Worm (Caenorhabditis elegans) whole organism, L4 larva: ENCODE measurements around the gene mogs-1.

Source experiments
- D1046.2 ChIP-seq: fragments of 200-800 bp; sonication (Bioruptor generic); IDR thresholded peaks from 2 replicates; pipeline ENCODE4 v1.3.6; 2022; ENCODE audit warnings: missing genetic modification characterization, missing compliant biosample characterization
- F10B5.3 ChIP-seq: sonication (generic microtip); optimal IDR thresholded peaks from 2 replicates; lab custom pipeline; 2016; ENCODE audit warnings: mild to moderate bottlenecking, missing genetic modification characterization, missing compliant biosample characterization
- F49E8.2 ChIP-seq: sonication (generic microtip); optimal IDR thresholded peaks from 2 replicates; lab custom pipeline; 2016; ENCODE audit warnings: missing compliant biosample characterization, mild to moderate bottlenecking, missing genetic modification characterization, borderline replicate concordance
- T26A8.4 ChIP-seq: fragments of 200-800 bp; sonication (Bioruptor generic); IDR thresholded peaks from 2 replicates; pipeline ENCODE4 v1.3.6; 2022; ENCODE audit warnings: missing genetic modification characterization, missing compliant biosample characterization
- Y48G9A.11 ChIP-seq: fragments of 200-800 bp; sonication (Bioruptor generic); IDR thresholded peaks from 2 replicates; pipeline ENCODE4 v1.3.6; 2022; ENCODE audit warnings: missing genetic modification reagents, missing genetic modification characterization, missing compliant biosample characterization
- ZK546.5 ChIP-seq, 2 experiments: sonication (generic microtip); optimal IDR thresholded peaks; 2 replicates each; lab custom pipeline; 2017; ENCODE audit warnings: missing biosample characterization in 2 of 2, missing genetic modification characterization in 2 of 2
- aha-1 ChIP-seq: fragments of 150-350 bp; peaks from one replicate; lab custom pipeline; 2014; ENCODE audit warnings: missing biosample characterization, missing genetic modification characterization
- ama-1 ChIP-seq: fragments of 150-350 bp; optimal IDR thresholded peaks from 2 replicates; lab custom pipeline; 2014; ENCODE audit warnings: inconsistent platforms, mixed read lengths
- ceh-20 ChIP-seq: fragments of 200-800 bp; sonication (Bioruptor generic); IDR thresholded peaks from 2 replicates; pipeline ENCODE4 v1.3.6; 2022; ENCODE audit warnings: missing genetic modification reagents, missing genetic modification characterization, missing compliant biosample characterization
- ceh-28 ChIP-seq: fragments of 150-350 bp; optimal IDR thresholded peaks from 2 replicates; lab custom pipeline; 2014; ENCODE audit warnings: missing biosample characterization, missing genetic modification reagents, missing genetic modification characterization
- ceh-32 ChIP-seq: sonication (generic microtip); optimal IDR thresholded peaks from 2 replicates; lab custom pipeline; 2016; ENCODE audit warnings: mild to moderate bottlenecking, missing genetic modification characterization, missing compliant biosample characterization; ENCODE audit not compliant: poor library complexity
- ceh-62 ChIP-seq: sonication (generic microtip); optimal IDR thresholded peaks from 2 replicates; lab custom pipeline; 2017; ENCODE audit warnings: missing biosample characterization, missing genetic modification characterization
- ces-1 ChIP-seq: fragments of 150-350 bp; sonication (generic microtip); optimal IDR thresholded peaks from 4 replicates; lab custom pipeline; 2014; ENCODE audit warnings: missing biosample characterization, missing genetic modification reagents, missing genetic modification characterization
- ctbp-1 ChIP-seq: fragments of 200-800 bp; sonication (Bioruptor generic); IDR thresholded peaks from 2 replicates; pipeline ENCODE4 v1.3.6; 2022; ENCODE audit warnings: missing genetic modification reagents, missing genetic modification characterization, missing compliant biosample characterization
- daf-12 ChIP-seq: fragments of 150-350 bp; optimal IDR thresholded peaks from 2 replicates; lab custom pipeline; 2014; ENCODE audit warnings: missing biosample characterization, missing genetic modification reagents, missing genetic modification characterization
- daf-19 ChIP-seq: fragments of 200-800 bp; sonication (Bioruptor generic); conservative IDR thresholded peaks from 2 replicates; pipeline ENCODE4 v1.3.6; 2022; ENCODE audit warnings: missing genetic modification characterization, missing compliant biosample characterization
- daf-8 ChIP-seq: fragments of 200-800 bp; sonication (Bioruptor generic); IDR thresholded peaks from 2 replicates; pipeline ENCODE4 v1.3.6; 2022; ENCODE audit warnings: missing genetic modification characterization, missing compliant biosample characterization
- dmd-9 ChIP-seq: fragments of 200-800 bp; sonication (Bioruptor generic); IDR thresholded peaks from 2 replicates; pipeline ENCODE4 v1.3.6; 2022; ENCODE audit warnings: missing genetic modification reagents, missing genetic modification characterization, missing compliant biosample characterization
- dve-1 ChIP-seq: sonication (generic microtip); optimal IDR thresholded peaks from 2 replicates; lab custom pipeline; 2017; ENCODE audit warnings: antibody characterized with exemption, mild to moderate bottlenecking, missing genetic modification characterization, missing compliant biosample characterization; ENCODE audit not compliant: insufficient read depth
- egl-43 ChIP-seq: fragments of 200-800 bp; sonication (Bioruptor generic); IDR thresholded peaks from 2 replicates; pipeline ENCODE4 v1.3.6; 2022; ENCODE audit warnings: missing genetic modification reagents, missing genetic modification characterization, missing compliant biosample characterization
- fkh-10 ChIP-seq: fragments of 150-350 bp; optimal IDR thresholded peaks from 2 replicates; lab custom pipeline; 2014; ENCODE audit warnings: missing biosample characterization, missing genetic modification reagents, missing genetic modification characterization
- hif-1 ChIP-seq, 2 experiments: sonication (generic microtip); optimal IDR thresholded peaks; 2 replicates each; lab custom pipeline; 2016 to 2017; ENCODE audit warnings: missing compliant biosample characterization in 2 of 2, missing genetic modification characterization in 2 of 2, missing genetic modification reagents in 2 of 2, missing genotype in 2 of 2, mild to moderate bottlenecking in 1 of 2
- hlh-11 ChIP-seq: fragments of 200-800 bp; sonication (Bioruptor generic); optimal IDR thresholded peaks from 2 replicates; lab custom pipeline; 2018; ENCODE audit warnings: mild to moderate bottlenecking, missing genetic modification characterization, missing compliant biosample characterization
- hlh-30 ChIP-seq: sonication (generic microtip); optimal IDR thresholded peaks from 2 replicates; lab custom pipeline; 2017; ENCODE audit warnings: antibody characterized with exemption, mild to moderate bottlenecking, missing genetic modification characterization, missing compliant biosample characterization; ENCODE audit not compliant: insufficient read depth
- hmg-1.1 ChIP-seq: fragments of 200-800 bp; sonication (Bioruptor generic); IDR thresholded peaks from 2 replicates; pipeline ENCODE4 v1.3.6; 2022; ENCODE audit warnings: missing genetic modification reagents, missing genetic modification characterization, missing compliant biosample characterization
- lin-1 ChIP-seq: fragments of 200-800 bp; sonication (Bioruptor generic); IDR thresholded peaks from 2 replicates; pipeline ENCODE4 v1.3.6; 2022; ENCODE audit warnings: missing genetic modification reagents, missing genetic modification characterization, missing compliant biosample characterization
- lin-15B ChIP-seq: fragments of 150-350 bp; sonication (generic microtip); optimal IDR thresholded peaks from 3 replicates; lab custom pipeline; 2014; ENCODE audit warnings: missing biosample characterization, missing genetic modification characterization
- lin-38 ChIP-seq: fragments of 200-800 bp; sonication (Bioruptor generic); IDR thresholded peaks from 2 replicates; pipeline ENCODE4 v1.3.6; 2022; ENCODE audit warnings: missing genetic modification reagents, missing genetic modification characterization, missing compliant biosample characterization
- mdl-1 ChIP-seq, 2 experiments: fragments of 150-350 bp in 1 of 2; sonication (generic microtip) in 1 of 2; optimal IDR thresholded peaks; 2 replicates each; lab custom pipeline; 2014 to 2017; ENCODE audit warnings: missing biosample characterization in 2 of 2, missing genetic modification characterization in 2 of 2
- mdt-29 ChIP-seq: fragments of 200-800 bp; sonication (Bioruptor generic); IDR thresholded peaks from 2 replicates; pipeline ENCODE4 v1.3.6; 2022; ENCODE audit warnings: missing genetic modification reagents, missing genetic modification characterization, missing compliant biosample characterization
- mep-1 ChIP-seq: fragments of 150-350 bp; sonication (generic microtip); optimal IDR thresholded peaks from 3 replicates; lab custom pipeline; 2014; ENCODE audit warnings: missing biosample characterization, missing genetic modification characterization
- mes-2 ChIP-seq: sonication (generic microtip); optimal IDR thresholded peaks from 2 replicates; lab custom pipeline; 2016; ENCODE audit warnings: missing genotype, mild to moderate bottlenecking, missing genetic modification characterization, missing compliant biosample characterization; ENCODE audit not compliant: poor library complexity, severe bottlenecking
- mxl-2 ChIP-seq: fragments of 200-800 bp; sonication (Bioruptor generic); conservative IDR thresholded peaks from 2 replicates; pipeline ENCODE4 v1.3.6; 2022; ENCODE audit warnings: missing genetic modification reagents, missing genetic modification characterization, missing compliant biosample characterization
- mxl-3 ChIP-seq: fragments of 200-800 bp; sonication (Bioruptor generic); optimal IDR thresholded peaks from 2 replicates; lab custom pipeline; 2018; ENCODE audit warnings: mild to moderate bottlenecking, missing genetic modification characterization, missing compliant biosample characterization
- nhr-10 ChIP-seq: fragments of 150-350 bp; optimal IDR thresholded peaks from 2 replicates; lab custom pipeline; 2014; ENCODE audit warnings: missing biosample characterization, missing genetic modification characterization
- nhr-111 ChIP-seq: fragments of 200-800 bp; sonication (Bioruptor generic); optimal IDR thresholded peaks from 2 replicates; lab custom pipeline; 2018; ENCODE audit warnings: mild to moderate bottlenecking, missing genetic modification characterization, missing compliant biosample characterization
- nhr-25 ChIP-seq: sonication (generic microtip); optimal IDR thresholded peaks from 2 replicates; lab custom pipeline; 2017; ENCODE audit warnings: missing genetic modification characterization, mild to moderate bottlenecking, missing compliant biosample characterization, antibody characterized with exemption, moderate library complexity, borderline replicate concordance; ENCODE audit not compliant: insufficient read depth
- nhr-28 ChIP-seq: fragments of 150-350 bp; optimal IDR thresholded peaks from 2 replicates; lab custom pipeline; 2014; ENCODE audit warnings: missing biosample characterization, missing genetic modification characterization
- nhr-41 ChIP-seq: fragments of 200-800 bp; sonication (Bioruptor generic); IDR thresholded peaks from 2 replicates; pipeline ENCODE4 v1.3.6; 2022; ENCODE audit warnings: missing genetic modification reagents, missing genetic modification characterization, missing compliant biosample characterization
- nhr-48 ChIP-seq: sonication (generic microtip); optimal IDR thresholded peaks from 2 replicates; lab custom pipeline; 2016; ENCODE audit warnings: mild to moderate bottlenecking, missing genetic modification characterization, missing compliant biosample characterization
- nhr-6 ChIP-seq: fragments of 150-350 bp; optimal IDR thresholded peaks from 2 replicates; lab custom pipeline; 2014; ENCODE audit warnings: missing biosample characterization, missing genetic modification characterization
- nhr-77 ChIP-seq: fragments of 150-350 bp; optimal IDR thresholded peaks from 2 replicates; lab custom pipeline; 2014; ENCODE audit warnings: missing biosample characterization, missing genetic modification characterization
- php-3 ChIP-seq: fragments of 200-800 bp; sonication (Bioruptor generic); IDR thresholded peaks from 2 replicates; pipeline ENCODE4 v1.3.6; 2022; ENCODE audit warnings: missing genetic modification reagents, missing genetic modification characterization, missing compliant biosample characterization
- snpc-4 ChIP-seq: fragments of 150-350 bp; optimal IDR thresholded peaks from 2 replicates; lab custom pipeline; 2014; ENCODE audit warnings: missing biosample characterization, missing genetic modification characterization
- spr-3 ChIP-seq: fragments of 200-800 bp; sonication (Bioruptor generic); optimal IDR thresholded peaks from 2 replicates; lab custom pipeline; 2018; ENCODE audit warnings: mild to moderate bottlenecking, missing genetic modification characterization, missing compliant biosample characterization
- tag-97 ChIP-seq: fragments of 200-800 bp; sonication (Bioruptor generic); IDR thresholded peaks from 2 replicates; pipeline ENCODE4 v1.3.6; 2022; ENCODE audit warnings: missing genetic modification characterization, missing compliant biosample characterization
- unc-130 ChIP-seq: sonication (generic microtip); optimal IDR thresholded peaks from 2 replicates; lab custom pipeline; 2016; ENCODE audit warnings: missing genetic modification reagents, missing genetic modification characterization, missing compliant biosample characterization
- unc-39 ChIP-seq: sonication (generic microtip); optimal IDR thresholded peaks from 2 replicates; lab custom pipeline; 2017; ENCODE audit warnings: missing biosample characterization, missing genetic modification characterization
- ztf-7 ChIP-seq: fragments of 150-350 bp; optimal IDR thresholded peaks from 2 replicates; lab custom pipeline; 2014; ENCODE audit warnings: missing biosample characterization, missing genetic modification characterization

The mogs-1 gene

DNA sequence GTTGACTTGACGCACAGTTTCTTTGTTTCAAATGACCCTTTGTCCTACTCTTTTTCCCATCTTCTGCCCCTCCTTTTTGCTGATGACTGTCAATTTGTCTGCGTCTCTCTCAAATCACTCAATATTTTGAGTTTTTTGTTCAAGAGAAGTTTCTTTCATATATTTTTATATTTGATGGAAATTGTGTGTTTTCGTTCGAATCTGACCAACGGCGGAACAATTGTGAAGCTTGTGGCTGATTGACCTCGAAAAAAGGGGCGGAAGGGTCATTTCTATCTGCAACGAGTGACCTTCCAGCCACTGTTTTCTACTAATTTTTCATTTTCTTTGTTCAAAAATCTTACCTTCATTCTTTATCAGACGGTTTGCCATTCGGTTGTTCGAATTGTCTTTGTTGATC is 43.1 kb downstream of the mogs-1 start:
- TF ChIP-seq lin-15B (tag; lab: Kevin White, UChicago) (no peak), mxl-3 (GFP tag; lab: Kevin White, UChicago) (no peak), unc-39 (no peak), egl-43 (GFP tag; lab: Robert Waterston, UW) (no peak), nhr-25 (no peak), Y48G9A.11 (GFP tag; lab: Robert Waterston, UW) (no peak), unc-130 (GFP tag; lab: Kevin White, UChicago) (no peak)

DNA sequence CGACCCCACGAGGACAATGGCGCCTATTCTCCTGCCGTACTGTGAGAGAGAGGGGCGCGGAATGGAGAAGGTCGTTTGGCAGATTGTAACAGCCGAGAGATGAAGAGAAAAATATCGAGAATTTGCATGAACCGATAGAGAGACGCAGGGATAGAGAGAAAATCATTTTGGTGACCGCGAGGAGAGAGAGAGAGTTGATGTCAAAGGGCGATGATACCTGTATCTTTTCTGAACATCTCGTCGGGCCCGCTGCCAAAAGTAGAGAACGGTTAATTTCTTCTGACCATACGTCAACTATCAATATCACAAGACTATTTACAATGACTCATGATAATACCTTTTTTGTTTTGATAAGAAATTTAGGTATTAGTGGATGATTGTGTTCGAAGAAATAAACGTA is 45.8 kb downstream of the mogs-1 start:
- TF ChIP-seq dmd-9 (GFP tag; lab: Robert Waterston, UW) (no peak), tag-97 (GFP tag; lab: Robert Waterston, UW) (no peak), php-3 (GFP tag; lab: Robert Waterston, UW) (no peak), nhr-41 (GFP tag; lab: Robert Waterston, UW) (0 out of 2 replicates have a peak, but pooled peaks have one; percentile 31), ceh-20 (peak; percentile 36; the same call in 1 of the 2 replicates), mes-2 (tag; lab: Kevin White, UChicago) (peak; percentile 52), F49E8.2 (tag; lab: Kevin White, UChicago) (no peak), ama-1 (no peak), spr-3 (GFP tag; lab: Kevin White, UChicago) (no peak), lin-1 (GFP tag; lab: Robert Waterston, UW) (no peak), ceh-32 (tag; lab: Kevin White, UChicago) (no peak), daf-12 (tag; lab: Kevin White, UChicago) (no peak), T26A8.4 (GFP tag; lab: Robert Waterston, UW) (no peak), dve-1 (peak; percentile 22), nhr-111 (no peak), nhr-6 (tag; lab: Kevin White, UChicago) (peak; percentile 19), nhr-48 (no peak), ces-1 (GFP tag; lab: Kevin White, UChicago) (no peak), mdl-1 (tag; optimal IDR thresholded peaks at IDR 0.05; lab: Kevin White, UChicago) (peak in 1 of 2 experiments; percentile 46), ctbp-1 (GFP tag; lab: Robert Waterston, UW) (no peak), nhr-25 (peak; percentile 83), snpc-4 (tag; lab: Kevin White, UChicago) (no peak), aha-1 (peak; percentile 50), hlh-11 (tag; lab: Kevin White, UChicago) (peak; percentile 68), daf-8 (GFP tag; lab: Robert Waterston, UW) (no peak), unc-130 (GFP tag; lab: Kevin White, UChicago) (no peak), ceh-62 (tag; lab: Kevin White, UChicago) (no peak), nhr-10 (tag; lab: Kevin White, UChicago) (no peak), ZK546.5 (tag; optimal IDR thresholded peaks at IDR 0.05; lab: Kevin White, UChicago) (no peak), fkh-10 (GFP tag; lab: Kevin White, UChicago) (no peak), hlh-30 (tag; lab: Kevin White, UChicago) (peak; percentile 77), D1046.2 (GFP tag; lab: Robert Waterston, UW) (0 out of 2 replicates have a peak, but pooled peaks have one; percentile 33), ztf-7 (tag; lab: Kevin White, UChicago) (no peak), hif-1 (tag; optimal IDR thresholded peaks at IDR 0.05; lab: Kevin White, UChicago) (no peak), lin-38 (no peak), mep-1 (peak; percentile 66), ceh-28 (no peak), nhr-77 (tag; lab: Kevin White, UChicago) (peak; percentile 15), F10B5.3 (no peak), nhr-28 (tag; lab: Kevin White, UChicago) (peak; percentile 70), hmg-1.1 (GFP tag; lab: Robert Waterston, UW) (no peak), mxl-3 (GFP tag; lab: Kevin White, UChicago) (peak; percentile 33), daf-19 (no peak), mxl-2 (GFP tag; lab: Robert Waterston, UW) (no peak), mdt-29 (GFP tag; lab: Robert Waterston, UW) (no peak), egl-43 (GFP tag; lab: Robert Waterston, UW) (no peak)
